Worm (Caenorhabditis elegans) whole organism, L4/young adult: ENCODE results near the gene fkh-7.

Experiments used
- W03F9.2 ChIP-seq: fragments of 150-350 bp; optimal IDR thresholded peaks from 2 replicates; lab custom pipeline; 2014; ENCODE audit warnings: missing biosample characterization, missing genetic modification characterization
- dao-5 ChIP-seq: sonication (generic microtip); optimal IDR thresholded peaks from 2 replicates; lab custom pipeline; 2016; ENCODE audit warnings: missing genotype, missing genetic modification characterization, moderate library complexity, missing compliant biosample characterization
- him-1 ChIP-seq: sonication (generic microtip); optimal IDR thresholded peaks from 2 replicates; lab custom pipeline; 2016; ENCODE audit warnings: missing genotype, missing genetic modification reagents, missing genetic modification characterization, missing compliant biosample characterization

Gene fkh-7

ce11 chrIV:5602415-5602814 is 17.9 kb downstream of the fkh-7 start:
- no peak for TF ChIP-seq him-1 (tag; lab: Kevin White, UChicago)
- TF ChIP-seq W03F9.2 (tag; lab: Kevin White, UChicago): no peak
- no peak for TF ChIP-seq dao-5 (tag; lab: Kevin White, UChicago)

- TF ChIP-seq dao-5 (tag; lab: Kevin White, UChicago) (no peak), W03F9.2 (tag; lab: Kevin White, UChicago) (no peak), him-1 (tag; lab: Kevin White, UChicago) (no peak)
Observed at ce11 chrIV:5603321-5603720, 18.8 kb downstream of the fkh-7 start.

ce11 chrIV:5604465-5604864 is 20.0 kb downstream of the fkh-7 start:
- TF ChIP-seq him-1 (tag; lab: Kevin White, UChicago): no peak
- no peak for TF ChIP-seq W03F9.2 (tag; lab: Kevin White, UChicago)
- TF ChIP-seq dao-5 (tag; lab: Kevin White, UChicago): no peak

ce11 chrIV:5605225-5605624 is 20.7 kb downstream of the fkh-7 start:
- TF ChIP-seq W03F9.2 (tag; lab: Kevin White, UChicago) (no peak), dao-5 (tag; lab: Kevin White, UChicago) (no peak), him-1 (tag; lab: Kevin White, UChicago) (no peak)

ce11 chrIV:5607343-5607742 is 22.9 kb downstream of the fkh-7 start:
- TF ChIP-seq him-1 (tag; lab: Kevin White, UChicago): peak; percentile 95
- TF ChIP-seq dao-5 (tag; lab: Kevin White, UChicago): no peak
- TF ChIP-seq W03F9.2 (tag; lab: Kevin White, UChicago): peak; percentile 42

ce11 chrIV:5614558-5615026 is 30.1 kb downstream of the fkh-7 start, which contains the start of gene C39H7.4:
TSS of gene C39H7.4 (minus strand) at chrIV:5614608.
- no peak for TF ChIP-seq him-1 (tag; lab: Kevin White, UChicago)
- TF ChIP-seq dao-5 (tag; lab: Kevin White, UChicago): no peak
- TF ChIP-seq W03F9.2 (tag; lab: Kevin White, UChicago): no peak

- TF ChIP-seq dao-5 (tag; lab: Kevin White, UChicago): no peak
Observed at ce11 chrIV:5619643-5620042, 35.2 kb downstream of the fkh-7 start, which contains the start of gene srsx-16. TSS of gene srsx-16 (minus strand) at chrIV:5619743.

- no peak for TF ChIP-seq dao-5 (tag; lab: Kevin White, UChicago)
- no peak for TF ChIP-seq W03F9.2 (tag; lab: Kevin White, UChicago)
- TF ChIP-seq him-1 (tag; lab: Kevin White, UChicago): no peak
Observed at ce11 chrIV:5623718-5624117, 39.2 kb downstream of the fkh-7 start, which contains the start of gene srsx-15. TSS of gene srsx-15 (minus strand) at chrIV:5623818.

ce11 chrIV:5627056-5627455 is 42.6 kb downstream of the fkh-7 start, which contains the start of gene srsx-14:
TSS of gene srsx-14 (minus strand) at chrIV:5627156.
- TF ChIP-seq him-1 (tag; lab: Kevin White, UChicago) (no peak), W03F9.2 (tag; lab: Kevin White, UChicago) (no peak), dao-5 (tag; lab: Kevin White, UChicago) (no peak)

ce11 chrIV:5630156-5630555 is 45.7 kb downstream of the fkh-7 start, which contains the start of gene srd-12:
TSS of gene srd-12 (minus strand) at chrIV:5630256.
- TF ChIP-seq W03F9.2 (tag; lab: Kevin White, UChicago): no peak
- TF ChIP-seq him-1 (tag; lab: Kevin White, UChicago): no peak
- TF ChIP-seq dao-5 (tag; lab: Kevin White, UChicago): no peak

- TF ChIP-seq him-1 (tag; lab: Kevin White, UChicago): no peak
- TF ChIP-seq dao-5 (tag; lab: Kevin White, UChicago): no peak
- TF ChIP-seq W03F9.2 (tag; lab: Kevin White, UChicago): no peak
Observed at ce11 chrIV:5631628-5632027, 47.1 kb downstream of the fkh-7 start, which contains the start of gene ttbk-8.2. TSS of gene ttbk-8.2 (plus strand) at chrIV:5631928.

- TF ChIP-seq dao-5 (tag; lab: Kevin White, UChicago): no peak
- no peak for TF ChIP-seq W03F9.2 (tag; lab: Kevin White, UChicago)
- TF ChIP-seq him-1 (tag; lab: Kevin White, UChicago): no peak
Observed at ce11 chrIV:5632536-5632935, 48.1 kb downstream of the fkh-7 start.

ce11 chrIV:5635551-5635950 is 51.1 kb downstream of the fkh-7 start, which contains the start of gene srd-13:
TSS of gene srd-13 (minus strand) at chrIV:5635651.
- TF ChIP-seq W03F9.2 (tag; lab: Kevin White, UChicago) (no peak), dao-5 (tag; lab: Kevin White, UChicago) (no peak), him-1 (tag; lab: Kevin White, UChicago) (no peak)

- TF ChIP-seq W03F9.2 (tag; lab: Kevin White, UChicago): no peak
- no peak for TF ChIP-seq dao-5 (tag; lab: Kevin White, UChicago)
- TF ChIP-seq him-1 (tag; lab: Kevin White, UChicago): no peak
Observed at ce11 chrIV:5645514-5646052, 61.1 kb downstream of the fkh-7 start, which contains the start of the genes srd-8 and B0547.2. TSS of gene srd-8 (minus strand) at chrIV:5645614. TSS of gene B0547.2 (plus strand) at chrIV:5646002.
